Worm (Caenorhabditis elegans) whole organism, mixed stage, embryonic: ENCODE results near the gene Y39B6A.43.

ENCODE experiments used
- M03D4.4 ChIP-seq: sonication (generic microtip); optimal IDR thresholded peaks from 2 replicates; lab custom pipeline; 2017; ENCODE audit warnings: mild to moderate bottlenecking, missing genetic modification characterization, missing compliant biosample characterization
- bed-3 ChIP-seq: fragments of 200-800 bp; sonication (Bioruptor generic); optimal IDR thresholded peaks from 3 replicates; lab custom pipeline; 2018; ENCODE audit warnings: mild to moderate bottlenecking, missing genetic modification characterization, moderate library complexity, missing compliant biosample characterization
- blmp-1 ChIP-seq: fragments of 150-350 bp; optimal IDR thresholded peaks from 2 replicates; lab custom pipeline; 2014; ENCODE audit warnings: missing biosample characterization, missing genetic modification characterization
- ceh-39 ChIP-seq: fragments of 150-350 bp; optimal IDR thresholded peaks from 2 replicates; lab custom pipeline; 2014; ENCODE audit warnings: missing biosample characterization, missing genetic modification characterization
- ceh-43 ChIP-seq: fragments of 200-800 bp; sonication (Bioruptor generic); optimal IDR thresholded peaks from 2 replicates; lab custom pipeline; 2018; ENCODE audit warnings: mild to moderate bottlenecking, missing genetic modification characterization, moderate library complexity, missing compliant biosample characterization
- ceh-83 ChIP-seq: fragments of 200-800 bp; sonication (Bioruptor generic); optimal IDR thresholded peaks from 2 replicates; lab custom pipeline; 2018; ENCODE audit warnings: mild to moderate bottlenecking, missing genetic modification characterization, missing compliant biosample characterization
- ces-1 ChIP-seq: fragments of 150-350 bp; optimal IDR thresholded peaks from 2 replicates; lab custom pipeline; 2014; ENCODE audit warnings: missing biosample characterization, missing genetic modification reagents, missing genetic modification characterization
- cnd-1 ChIP-seq: fragments of 200-800 bp; sonication (Bioruptor generic); optimal IDR thresholded peaks from 2 replicates; lab custom pipeline; 2018; ENCODE audit warnings: mild to moderate bottlenecking, missing genetic modification characterization, missing compliant biosample characterization
- drap-1 ChIP-seq: fragments of 200-800 bp; sonication (Bioruptor generic); optimal IDR thresholded peaks from 3 replicates; lab custom pipeline; 2018; ENCODE audit warnings: mild to moderate bottlenecking, missing genetic modification characterization, missing compliant biosample characterization
- elt-1 ChIP-seq: sonication (generic microtip); optimal IDR thresholded peaks from 2 replicates; lab custom pipeline; 2017; ENCODE audit warnings: missing genetic modification characterization, mild to moderate bottlenecking, missing compliant biosample characterization, antibody characterized with exemption, moderate library complexity, borderline replicate concordance; ENCODE audit not compliant: insufficient read depth
- elt-3 ChIP-seq: fragments of 150-350 bp; optimal IDR thresholded peaks from 2 replicates; lab custom pipeline; 2014; ENCODE audit warnings: missing biosample characterization, missing genetic modification characterization
- flh-1 ChIP-seq: fragments of 200-800 bp; sonication (Bioruptor generic); optimal IDR thresholded peaks from 2 replicates; lab custom pipeline; 2018; ENCODE audit warnings: mild to moderate bottlenecking, missing genetic modification characterization, moderate library complexity, missing compliant biosample characterization
- hlh-1 ChIP-seq: fragments of 150-350 bp; optimal IDR thresholded peaks from 2 replicates; lab custom pipeline; 2014; ENCODE audit warnings: missing biosample characterization, missing genetic modification reagents, missing genetic modification characterization
- lin-32 ChIP-seq: fragments of 200-800 bp; sonication (Bioruptor generic); optimal IDR thresholded peaks from 2 replicates; lab custom pipeline; 2018; ENCODE audit warnings: mild to moderate bottlenecking, missing genetic modification characterization, missing compliant biosample characterization
- lsy-2 ChIP-seq: fragments of 150-350 bp; optimal IDR thresholded peaks from 2 replicates; lab custom pipeline; 2014; ENCODE audit warnings: missing biosample characterization, missing genetic modification characterization
- mab-5 ChIP-seq: fragments of 150-350 bp; optimal IDR thresholded peaks from 2 replicates; lab custom pipeline; 2014; ENCODE audit warnings: missing biosample characterization, missing genetic modification characterization
- mep-1 ChIP-seq: fragments of 150-350 bp; optimal IDR thresholded peaks from 2 replicates; lab custom pipeline; 2017; ENCODE audit warnings: missing biosample characterization, missing genetic modification reagents, missing genetic modification characterization, inconsistent platforms
- nhr-12 ChIP-seq: fragments of 150-350 bp; optimal IDR thresholded peaks from 2 replicates; lab custom pipeline; 2014; ENCODE audit warnings: missing biosample characterization, missing genetic modification characterization
- nhr-237 ChIP-seq: fragments of 150-350 bp; optimal IDR thresholded peaks from 2 replicates; lab custom pipeline; 2014; ENCODE audit warnings: missing biosample characterization, missing genetic modification characterization
- nhr-28 ChIP-seq: fragments of 150-350 bp; optimal IDR thresholded peaks from 2 replicates; lab custom pipeline; 2014; ENCODE audit warnings: missing biosample characterization, missing genetic modification characterization
- nhr-76 ChIP-seq: sonication (generic microtip); optimal IDR thresholded peaks from 2 replicates; lab custom pipeline; 2017; ENCODE audit warnings: missing biosample characterization, missing genetic modification characterization
- pha-4 ChIP-seq: fragments of 150-350 bp; optimal IDR thresholded peaks from 2 replicates; lab custom pipeline; 2018; ENCODE audit warnings: missing biosample characterization, missing genetic modification reagents, missing genetic modification characterization
- sem-2 ChIP-seq: fragments of 200-800 bp; sonication (Bioruptor generic); optimal IDR thresholded peaks from 2 replicates; lab custom pipeline; 2018; ENCODE audit warnings: mild to moderate bottlenecking, missing genetic modification characterization, missing compliant biosample characterization
- snpc-4 ChIP-seq: fragments of 150-350 bp; optimal IDR thresholded peaks from 2 replicates; lab custom pipeline; 2014; ENCODE audit warnings: missing biosample characterization, missing genetic modification characterization
- sptf-1 ChIP-seq: sonication (generic microtip); optimal IDR thresholded peaks from 2 replicates; lab custom pipeline; 2017; ENCODE audit warnings: mild to moderate bottlenecking, missing genetic modification characterization, moderate library complexity, missing compliant biosample characterization
- tbx-8 ChIP-seq: fragments of 200-800 bp; sonication (Bioruptor generic); optimal IDR thresholded peaks from 2 replicates; lab custom pipeline; 2018; ENCODE audit warnings: mild to moderate bottlenecking, missing genetic modification characterization, moderate library complexity, missing compliant biosample characterization
- unc-120 ChIP-seq: sonication (generic microtip); optimal IDR thresholded peaks from 2 replicates; lab custom pipeline; 2017; ENCODE audit warnings: missing genetic modification characterization, missing compliant biosample characterization; ENCODE audit not compliant: poor library complexity, severe bottlenecking
- unc-39 ChIP-seq: fragments of 150-350 bp; optimal IDR thresholded peaks from 2 replicates; lab custom pipeline; 2014; ENCODE audit warnings: missing biosample characterization, missing genetic modification characterization
- unc-62 ChIP-seq: fragments of 150-350 bp; optimal IDR thresholded peaks from 2 replicates; lab custom pipeline; 2014; ENCODE audit warnings: missing biosample characterization, missing genetic modification reagents, missing genetic modification characterization
- zip-8 ChIP-seq: fragments of 150-350 bp; optimal IDR thresholded peaks from 2 replicates; lab custom pipeline; 2014; ENCODE audit warnings: missing biosample characterization, missing genetic modification characterization
- ztf-11 ChIP-seq: fragments of 150-350 bp; optimal IDR thresholded peaks from 2 replicates; lab custom pipeline; 2014; ENCODE audit warnings: missing biosample characterization, missing genetic modification characterization

The Y39B6A.43 gene

DNA sequence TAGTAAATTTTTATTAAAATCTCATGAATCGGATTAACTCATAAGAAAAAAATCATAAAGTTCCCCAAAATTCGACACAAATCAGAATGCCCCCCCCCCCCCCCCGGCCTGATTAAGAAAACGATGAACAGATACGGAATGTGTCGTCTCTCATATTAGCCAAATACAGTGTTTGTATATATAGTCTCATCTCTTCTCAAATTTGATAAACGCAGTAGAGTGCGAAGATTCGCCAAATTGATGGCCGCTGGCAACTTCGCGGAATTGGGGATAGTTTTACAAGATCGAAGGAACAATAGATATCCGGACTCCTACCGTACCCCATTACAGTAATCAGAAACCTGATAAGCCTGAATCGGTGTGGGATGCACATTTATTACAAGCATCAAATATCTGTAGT, 30.1 kb downstream of the Y39B6A.43 start:
- TF ChIP-seq nhr-28 (tag; lab: Kevin White, UChicago) (no peak), sem-2 (GFP tag; lab: Kevin White, UChicago) (no peak), ces-1 (GFP tag; lab: Kevin White, UChicago) (no peak), hlh-1 (tag; lab: Kevin White, UChicago) (no peak)

ce11 chrV:18934539-18934938, 33.1 kb downstream of the Y39B6A.43 start:
- TF ChIP-seq M03D4.4 (no peak), unc-39 (tag; lab: Kevin White, UChicago) (no peak), lsy-2 (no peak), drap-1 (GFP tag; lab: Kevin White, UChicago) (no peak), ceh-39 (no peak), ceh-43 (no peak), elt-3 (no peak), unc-62 (no peak), nhr-28 (tag; lab: Kevin White, UChicago) (no peak), pha-4 (tag; lab: Kevin White, UChicago) (no peak), cnd-1 (no peak), nhr-76 (tag; lab: Kevin White, UChicago) (no peak), sptf-1 (no peak), tbx-8 (GFP tag; lab: Kevin White, UChicago) (no peak), hlh-1 (tag; lab: Kevin White, UChicago) (no peak)

ce11 chrV:18931279-18931678, 36.4 kb downstream of the Y39B6A.43 start, which contains the start of gene ptr-22:
ptr-22 (minus strand) TSS chrV:18931379.
- no peak for TF ChIP-seq hlh-1 (tag; lab: Kevin White, UChicago)
- TF ChIP-seq snpc-4 (tag; lab: Kevin White, UChicago), result no peak
- no peak for TF ChIP-seq bed-3 (GFP tag; lab: Kevin White, UChicago)
- no peak for TF ChIP-seq lin-32
- no peak for TF ChIP-seq lsy-2
- no peak for TF ChIP-seq ceh-39
- no peak for TF ChIP-seq mab-5 (tag; lab: Kevin White, UChicago)
- no peak for TF ChIP-seq flh-1 (GFP tag; lab: Kevin White, UChicago)
- TF ChIP-seq blmp-1 (tag; lab: Kevin White, UChicago), result no peak
- no peak for TF ChIP-seq unc-120 (tag; lab: Kevin White, UChicago)
- TF ChIP-seq tbx-8 (GFP tag; lab: Kevin White, UChicago), result no peak
- TF ChIP-seq elt-1, result no peak
- TF ChIP-seq zip-8 (tag; lab: Kevin White, UChicago), result no peak
- no peak for TF ChIP-seq M03D4.4
- no peak for TF ChIP-seq nhr-28 (tag; lab: Kevin White, UChicago)
- no peak for TF ChIP-seq nhr-237 (tag; lab: Kevin White, UChicago)
- no peak for TF ChIP-seq cnd-1
- TF ChIP-seq unc-39 (tag; lab: Kevin White, UChicago), result no peak
- no peak for TF ChIP-seq mep-1 (tag; lab: Kevin White, UChicago)

DNA sequence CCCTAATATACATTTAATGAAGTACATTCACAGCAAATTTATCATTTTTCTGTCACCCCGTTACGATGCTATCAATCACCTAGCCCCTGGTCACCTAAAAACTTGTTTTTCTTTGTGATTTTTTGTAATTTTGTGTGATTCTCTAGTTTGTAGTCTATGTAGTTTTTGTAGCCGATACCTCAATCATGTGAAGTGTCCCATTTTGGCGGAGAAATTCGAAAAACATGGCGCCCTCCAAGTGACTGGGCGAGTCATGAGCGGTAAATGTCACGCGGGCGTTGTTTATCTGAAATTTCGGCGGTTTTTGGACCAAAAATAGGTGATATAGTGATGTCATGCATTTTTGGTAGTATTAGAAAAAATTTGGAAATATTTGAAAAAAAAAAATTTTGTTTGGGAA, 36.9 kb downstream of the Y39B6A.43 start:
- no peak for TF ChIP-seq flh-1 (GFP tag; lab: Kevin White, UChicago)
- no peak for TF ChIP-seq nhr-76 (tag; lab: Kevin White, UChicago)
- no peak for TF ChIP-seq mep-1 (tag; lab: Kevin White, UChicago)
- TF ChIP-seq zip-8 (tag; lab: Kevin White, UChicago), result no peak
- TF ChIP-seq ceh-43, result no peak
- TF ChIP-seq drap-1 (GFP tag; lab: Kevin White, UChicago), result no peak
- no peak for TF ChIP-seq ceh-83 (GFP tag; lab: Kevin White, UChicago)
- TF ChIP-seq bed-3 (GFP tag; lab: Kevin White, UChicago), result no peak
- TF ChIP-seq lin-32, result no peak
- TF ChIP-seq cnd-1, result no peak
- TF ChIP-seq sptf-1, result no peak
- TF ChIP-seq blmp-1 (tag; lab: Kevin White, UChicago), result no peak
- TF ChIP-seq mab-5 (tag; lab: Kevin White, UChicago), result no peak

DNA sequence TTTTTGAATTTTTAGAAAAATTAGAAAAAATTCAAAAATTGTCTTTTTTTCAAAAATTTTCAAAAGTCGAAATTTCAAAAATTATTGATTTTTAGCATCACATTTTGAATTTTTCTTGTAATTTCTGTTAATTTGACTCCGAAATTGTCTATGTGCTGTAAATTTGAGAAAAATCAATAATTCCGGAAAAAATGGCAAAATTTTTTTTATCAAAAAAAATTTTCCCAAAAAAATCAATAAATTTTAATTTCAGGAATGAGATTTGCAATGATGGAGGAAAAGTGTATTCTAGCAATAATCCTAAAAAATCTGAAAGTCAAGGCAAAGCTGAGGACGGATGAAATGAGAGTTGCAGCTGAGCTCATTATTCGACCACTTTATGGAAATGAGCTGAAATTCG, 50.2 kb downstream of the Y39B6A.43 start:
- no peak for TF ChIP-seq drap-1 (GFP tag; lab: Kevin White, UChicago)
- TF ChIP-seq unc-62, result no peak
- no peak for TF ChIP-seq cnd-1
- TF ChIP-seq flh-1 (GFP tag; lab: Kevin White, UChicago), result no peak
- TF ChIP-seq lsy-2, result no peak
- TF ChIP-seq elt-3, result no peak
- no peak for TF ChIP-seq ces-1 (GFP tag; lab: Kevin White, UChicago)
- TF ChIP-seq unc-39 (tag; lab: Kevin White, UChicago), result no peak

DNA sequence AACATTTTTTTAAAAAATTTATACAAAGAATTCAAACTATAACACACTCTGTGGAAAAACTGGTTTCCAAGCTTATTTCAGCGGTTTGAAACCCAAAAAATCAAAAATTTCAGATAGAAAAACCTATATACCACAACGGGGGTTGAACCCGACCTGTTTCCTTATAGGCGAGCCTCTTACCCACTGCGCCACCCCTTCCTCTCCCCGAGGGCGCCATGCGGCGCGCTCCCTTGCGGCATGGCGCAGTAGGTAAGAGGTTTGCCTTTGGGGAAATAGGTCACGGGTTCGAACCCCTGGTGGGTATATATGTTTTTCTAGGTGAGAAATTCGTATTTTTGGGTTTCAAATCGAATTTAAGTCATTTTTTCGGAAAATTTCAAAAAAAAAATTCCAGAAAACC, 54.5 kb downstream of the Y39B6A.43 start:
- TF ChIP-seq lin-32 (no peak), hlh-1 (tag; lab: Kevin White, UChicago) (no peak), ces-1 (GFP tag; lab: Kevin White, UChicago) (no peak), nhr-12 (tag; lab: Kevin White, UChicago) (no peak), unc-39 (tag; lab: Kevin White, UChicago) (no peak), nhr-237 (tag; lab: Kevin White, UChicago) (no peak), lsy-2 (no peak), ztf-11 (tag; lab: Kevin White, UChicago) (no peak), mab-5 (tag; lab: Kevin White, UChicago) (no peak)
- TF ChIP-seq, all 35 proteins: peak for 0
